Worm (Caenorhabditis elegans) whole organism, late embryonic: ENCODE measurements around the gene srxa-9.

ENCODE experiments used
- F13H6.1 ChIP-seq: sonication (generic microtip); optimal IDR thresholded peaks from 2 replicates; lab custom pipeline; 2016; ENCODE audit warnings: missing genetic modification characterization, missing compliant biosample characterization
- ama-1 ChIP-seq: fragments of 150-350 bp; optimal IDR thresholded peaks from 2 replicates; lab custom pipeline; 2014
- ceh-19 ChIP-seq: fragments of 200-800 bp; sonication (Bioruptor generic); optimal IDR thresholded peaks from 2 replicates; lab custom pipeline; 2018; ENCODE audit warnings: mild to moderate bottlenecking, missing genetic modification characterization, missing compliant biosample characterization
- elt-2 ChIP-seq: sonication (generic microtip); optimal IDR thresholded peaks from 2 replicates; lab custom pipeline; 2016; ENCODE audit warnings: missing genetic modification reagents, missing genetic modification characterization, missing compliant biosample characterization
- sox-2 ChIP-seq: fragments of 200-800 bp; sonication (Bioruptor generic); IDR thresholded peaks from 2 replicates; pipeline ENCODE4 v1.3.6; 2022; ENCODE audit warnings: missing genetic modification reagents, missing genetic modification characterization, missing compliant biosample characterization
- tbx-2 ChIP-seq: sonication (generic microtip); optimal IDR thresholded peaks from 2 replicates; lab custom pipeline; 2016; ENCODE audit warnings: missing genetic modification characterization, missing compliant biosample characterization

DNA sequence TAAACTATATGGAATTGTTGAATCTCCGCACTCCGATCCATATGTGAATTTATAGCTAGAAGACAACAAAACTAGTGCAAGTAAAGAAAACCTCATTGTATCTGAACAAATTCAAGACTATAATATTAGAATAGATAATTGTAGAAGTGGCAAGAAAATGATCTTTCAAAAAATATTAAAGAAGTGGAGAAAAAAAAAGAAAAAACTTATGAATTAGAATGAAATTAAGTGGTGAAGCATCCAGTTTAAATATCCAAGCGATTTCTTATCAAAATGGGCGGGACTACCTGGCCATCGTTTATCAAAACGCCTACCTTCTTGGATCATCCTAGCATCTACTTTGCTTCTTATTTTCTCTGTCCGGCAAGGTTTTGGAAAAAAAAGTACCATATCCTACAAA is 10.4 kb downstream of the srxa-9 start, which contains the start of gene wrt-4:
- TF ChIP-seq tbx-2 (tag; lab: Kevin White, UChicago) (no peak), F13H6.1 (tag; lab: Kevin White, UChicago) (no peak), sox-2 (GFP tag; lab: Robert Waterston, UW) (no peak), ama-1 (lab: Kevin White, UChicago) (no peak), ceh-19 (no peak), elt-2 (no peak)
